Worm (Caenorhabditis elegans) whole organism, midembryonic: ENCODE results near the gene srx-1.

ENCODE experiments used
- T22C8.4 ChIP-seq: fragments of 200-800 bp; sonication (Bioruptor generic); IDR thresholded peaks from 2 replicates; pipeline ENCODE4 v1.3.6; 2022; ENCODE audit warnings: missing genetic modification characterization, missing compliant biosample characterization
- cog-1 ChIP-seq: sonication (generic microtip); optimal IDR thresholded peaks from 2 replicates; lab custom pipeline; 2016; ENCODE audit warnings: missing genetic modification characterization, missing compliant biosample characterization
- flt-1 ChIP-seq: fragments of 200-800 bp; sonication (Bioruptor generic); IDR thresholded peaks from 2 replicates; pipeline ENCODE4 v1.3.6; 2022; ENCODE audit warnings: missing genetic modification characterization, missing compliant biosample characterization
- klf-2 ChIP-seq: fragments of 200-800 bp; sonication (Bioruptor generic); conservative IDR thresholded peaks from 2 replicates; pipeline ENCODE4 v1.3.6; 2022; ENCODE audit warnings: missing genetic modification reagents, missing genetic modification characterization, missing compliant biosample characterization
- med-1 ChIP-seq: sonication (generic microtip); optimal IDR thresholded peaks from 2 replicates; lab custom pipeline; 2017; ENCODE audit warnings: missing genetic modification characterization, mild to moderate bottlenecking, missing compliant biosample characterization, antibody characterized with exemption, missing genetic modification reagents; ENCODE audit not compliant: insufficient read depth
- ref-1 ChIP-seq: fragments of 200-800 bp; sonication (Bioruptor generic); conservative IDR thresholded peaks from 2 replicates; pipeline ENCODE4 v1.3.6; 2022; ENCODE audit warnings: missing genetic modification reagents, missing genetic modification characterization, missing compliant biosample characterization
- tab-1 ChIP-seq: fragments of 200-800 bp; sonication (Bioruptor generic); IDR thresholded peaks from 2 replicates; pipeline ENCODE4 v1.3.6; 2022; ENCODE audit warnings: missing genetic modification characterization, missing compliant biosample characterization
- ztf-23 ChIP-seq: fragments of 200-800 bp; sonication (Bioruptor generic); IDR thresholded peaks from 2 replicates; pipeline ENCODE4 v1.3.6; 2022; ENCODE audit warnings: missing genetic modification reagents, missing genetic modification characterization, missing compliant biosample characterization
- ztf-29 ChIP-seq: fragments of 200-800 bp; sonication (Bioruptor generic); IDR thresholded peaks from 2 replicates; pipeline ENCODE4 v1.3.6; 2022; ENCODE audit warnings: missing genetic modification reagents, missing genetic modification characterization, missing compliant biosample characterization

The srx-1 gene

DNA sequence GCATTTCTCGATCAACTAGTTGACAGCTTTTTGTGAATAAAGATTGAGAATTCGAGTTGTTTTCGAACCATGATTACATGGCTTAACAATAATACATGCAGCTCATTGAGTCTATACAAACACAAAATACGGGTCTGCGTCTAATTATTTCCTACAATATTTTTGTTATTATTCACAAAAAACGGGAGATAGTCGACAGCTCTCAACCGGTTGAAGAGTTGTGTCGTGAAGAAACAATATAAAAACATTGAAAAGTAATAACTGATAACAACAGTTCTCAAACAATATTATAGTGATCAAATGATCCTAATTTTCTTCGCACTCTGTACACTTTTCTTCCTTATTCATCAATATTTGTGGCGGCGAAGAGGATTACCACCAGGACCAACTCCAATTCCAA, 37.6 kb downstream of the srx-1 start, which contains the start of gene cyp-33B1:
Gene cyp-33B1, plus strand, starts transcription at position 301 of the 400 bp plus-strand sequence.
- no peak for TF ChIP-seq ztf-29 (GFP tag; lab: Robert Waterston, UW)
- TF ChIP-seq flt-1 (GFP tag; lab: Robert Waterston, UW), result no peak
- TF ChIP-seq med-1 (GFP tag; lab: Kevin White, UChicago), result no peak
- no peak for TF ChIP-seq T22C8.4
- no peak for TF ChIP-seq tab-1 (GFP tag; lab: Robert Waterston, UW)
- no peak for TF ChIP-seq cog-1 (tag; lab: Kevin White, UChicago)
- TF ChIP-seq ztf-23 (GFP tag; lab: Robert Waterston, UW), result no peak
- no peak for TF ChIP-seq ref-1 (GFP tag; lab: Robert Waterston, UW)
- no peak for TF ChIP-seq klf-2 (GFP tag; lab: Robert Waterston, UW)

DNA sequence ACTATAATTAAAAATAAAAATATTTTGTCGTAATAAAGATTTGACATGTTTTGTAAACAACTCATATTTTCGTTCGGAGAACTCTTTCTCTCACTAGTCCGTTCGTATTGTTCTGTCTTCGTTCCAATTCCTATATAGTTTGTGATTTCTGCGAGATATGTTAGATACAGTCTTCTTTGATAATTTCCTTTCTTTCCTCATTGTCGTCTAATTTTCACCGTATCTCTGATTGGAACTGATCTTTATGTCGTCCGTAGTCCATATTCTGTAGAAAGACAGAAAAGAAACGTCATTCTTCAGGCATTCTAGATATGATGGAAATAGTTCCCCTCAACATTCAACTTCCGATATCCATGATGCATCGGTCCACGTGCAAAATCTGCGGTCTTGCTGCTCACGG, 41.4 kb downstream of the srx-1 start, which contains the start of gene nhr-30:
Gene nhr-30, plus strand, starts transcription at position 301 of the 400 bp plus-strand sequence.
- no peak for TF ChIP-seq med-1 (GFP tag; lab: Kevin White, UChicago)
- TF ChIP-seq ref-1 (GFP tag; lab: Robert Waterston, UW), result no peak
- TF ChIP-seq ztf-23 (GFP tag; lab: Robert Waterston, UW), result no peak
- TF ChIP-seq cog-1 (tag; lab: Kevin White, UChicago), result no peak
- TF ChIP-seq klf-2 (GFP tag; lab: Robert Waterston, UW), result no peak
- no peak for TF ChIP-seq ztf-29 (GFP tag; lab: Robert Waterston, UW)
- no peak for TF ChIP-seq tab-1 (GFP tag; lab: Robert Waterston, UW)
- no peak for TF ChIP-seq T22C8.4
- TF ChIP-seq flt-1 (GFP tag; lab: Robert Waterston, UW), result no peak

DNA sequence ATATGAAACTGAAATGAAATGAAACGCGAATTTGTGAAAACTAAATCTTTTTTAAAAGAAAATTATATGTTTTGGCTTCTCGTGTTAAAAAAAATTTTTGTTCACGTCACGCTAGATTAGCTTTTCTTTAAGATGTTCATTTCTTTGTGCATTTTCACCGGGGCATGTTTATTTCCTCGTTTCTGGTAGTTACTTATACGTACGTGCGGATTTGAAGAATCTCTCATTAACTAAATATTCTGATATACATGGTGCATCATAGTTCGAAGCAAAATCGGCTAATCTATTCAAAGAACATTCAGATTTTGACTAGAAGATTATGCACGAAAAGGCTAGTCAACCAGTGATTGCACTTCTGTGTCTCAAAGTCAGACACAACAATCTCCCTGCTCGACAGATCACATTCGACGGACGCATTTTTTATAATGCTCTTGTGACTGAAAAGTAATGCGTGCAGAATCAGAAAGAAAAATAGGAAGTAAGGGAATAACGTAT, 44.1 kb downstream of the srx-1 start, which contains the start of gene C25E10.17:
Gene C25E10.17, minus strand, starts transcription at position 51 of the 495 bp plus-strand sequence.
- TF ChIP-seq cog-1 (tag; lab: Kevin White, UChicago) (no peak), tab-1 (GFP tag; lab: Robert Waterston, UW) (no peak), ztf-29 (GFP tag; lab: Robert Waterston, UW) (no peak), med-1 (GFP tag; lab: Kevin White, UChicago) (no peak), klf-2 (GFP tag; lab: Robert Waterston, UW) (no peak), ztf-23 (GFP tag; lab: Robert Waterston, UW) (no peak), ref-1 (GFP tag; lab: Robert Waterston, UW) (no peak), flt-1 (GFP tag; lab: Robert Waterston, UW) (no peak), T22C8.4 (no peak)

DNA sequence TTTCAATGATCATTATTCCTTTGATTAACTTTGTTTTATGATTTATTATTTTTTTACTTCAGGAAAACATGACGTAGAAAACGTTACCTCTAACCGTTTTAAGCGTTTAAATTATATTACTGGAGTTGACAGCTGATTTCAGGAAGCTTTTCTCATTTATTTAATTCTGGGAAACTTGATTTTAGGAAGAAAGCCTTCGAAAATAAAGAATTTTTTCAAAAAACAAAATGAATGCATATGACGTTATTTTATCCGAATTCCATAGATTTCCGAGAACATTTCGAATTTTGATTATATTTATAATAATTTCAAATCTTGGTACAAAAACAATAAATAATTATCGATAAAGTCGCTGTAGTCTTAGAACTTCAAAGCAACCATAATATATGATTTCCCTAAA, 45.8 kb downstream of the srx-1 start:
- TF ChIP-seq flt-1 (GFP tag; lab: Robert Waterston, UW) (no peak), T22C8.4 (no peak), klf-2 (GFP tag; lab: Robert Waterston, UW) (no peak), ztf-29 (GFP tag; lab: Robert Waterston, UW) (no peak), tab-1 (GFP tag; lab: Robert Waterston, UW) (no peak), ref-1 (GFP tag; lab: Robert Waterston, UW) (no peak), ztf-23 (GFP tag; lab: Robert Waterston, UW) (no peak), cog-1 (tag; lab: Kevin White, UChicago) (no peak), med-1 (GFP tag; lab: Kevin White, UChicago) (no peak)

DNA sequence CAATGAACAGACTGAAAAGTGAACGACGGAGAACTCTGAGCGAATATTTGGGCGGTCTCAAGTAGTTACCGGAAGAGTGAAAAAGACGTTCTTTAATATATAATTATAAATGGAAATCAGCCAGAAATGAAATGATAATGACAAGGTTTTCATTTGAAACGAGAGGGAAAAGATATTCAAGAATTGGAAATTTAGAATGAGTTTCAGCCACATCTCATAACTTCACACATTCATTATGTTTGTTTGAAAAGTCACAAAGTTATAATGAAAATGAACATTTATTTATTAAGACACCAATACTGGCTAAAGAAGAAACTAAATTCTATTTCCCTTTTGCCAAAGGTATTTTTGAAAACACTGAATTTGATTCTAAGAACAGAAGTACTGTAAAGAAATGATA, 47.6 kb downstream of the srx-1 start, which contains the start of gene C25E10.7:
Gene C25E10.7, minus strand, starts transcription at position 101 of the 400 bp plus-strand sequence.
- TF ChIP-seq flt-1 (GFP tag; lab: Robert Waterston, UW) (no peak), ztf-23 (GFP tag; lab: Robert Waterston, UW) (no peak), ref-1 (GFP tag; lab: Robert Waterston, UW) (no peak), T22C8.4 (no peak)

DNA sequence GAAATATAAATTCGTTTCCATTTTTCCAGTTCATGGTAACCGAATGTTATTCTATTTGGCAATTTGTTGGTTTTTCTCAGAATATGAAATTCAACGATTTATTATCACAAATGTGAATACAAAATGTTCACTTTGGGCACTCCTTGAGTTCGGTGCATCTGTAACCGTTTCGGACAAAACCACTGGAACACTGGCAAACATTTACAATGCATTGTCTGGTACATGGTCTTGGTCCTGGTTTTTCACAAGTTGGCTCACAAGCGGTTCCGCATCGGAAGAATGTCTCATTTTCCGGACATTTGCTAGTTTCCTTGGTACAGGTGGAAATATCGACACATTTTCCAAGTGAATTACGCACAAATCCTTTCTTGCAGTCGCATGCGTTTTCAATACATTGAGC, 49.8 kb downstream of the srx-1 start:
- no peak for TF ChIP-seq klf-2 (GFP tag; lab: Robert Waterston, UW)

DNA sequence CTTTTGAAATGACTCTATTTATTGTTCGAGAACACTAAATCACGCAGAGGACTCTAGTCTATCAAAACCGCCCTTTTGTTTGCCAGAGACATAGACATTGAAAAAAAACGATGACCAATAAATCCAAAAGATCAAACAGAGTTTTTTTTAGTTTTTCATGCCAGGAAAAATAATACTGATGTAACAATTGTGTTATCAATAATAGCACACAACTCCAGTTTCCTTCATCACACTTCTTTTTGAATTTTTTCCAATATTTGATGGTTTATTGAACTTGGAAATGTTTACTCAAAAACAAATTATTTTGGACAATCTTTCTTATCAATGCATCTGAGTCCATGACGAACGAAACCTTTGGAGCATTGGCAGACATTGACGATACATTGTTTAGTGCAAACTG, 50.5 kb downstream of the srx-1 start, which contains the start of gene C25E10.8:
Gene C25E10.8, minus strand, starts transcription at position 101 of the 400 bp plus-strand sequence.
- TF ChIP-seq T22C8.4 (no peak), ztf-29 (GFP tag; lab: Robert Waterston, UW) (no peak), ztf-23 (GFP tag; lab: Robert Waterston, UW) (no peak)
